Fruit fly (Drosophila melanogaster): ENCODE results near the gene gammaTub23C.
A peak's percentile ranks its signal among the peaks of the same experiment; 100 is the strongest.

gammaTub23C gene

DNA sequence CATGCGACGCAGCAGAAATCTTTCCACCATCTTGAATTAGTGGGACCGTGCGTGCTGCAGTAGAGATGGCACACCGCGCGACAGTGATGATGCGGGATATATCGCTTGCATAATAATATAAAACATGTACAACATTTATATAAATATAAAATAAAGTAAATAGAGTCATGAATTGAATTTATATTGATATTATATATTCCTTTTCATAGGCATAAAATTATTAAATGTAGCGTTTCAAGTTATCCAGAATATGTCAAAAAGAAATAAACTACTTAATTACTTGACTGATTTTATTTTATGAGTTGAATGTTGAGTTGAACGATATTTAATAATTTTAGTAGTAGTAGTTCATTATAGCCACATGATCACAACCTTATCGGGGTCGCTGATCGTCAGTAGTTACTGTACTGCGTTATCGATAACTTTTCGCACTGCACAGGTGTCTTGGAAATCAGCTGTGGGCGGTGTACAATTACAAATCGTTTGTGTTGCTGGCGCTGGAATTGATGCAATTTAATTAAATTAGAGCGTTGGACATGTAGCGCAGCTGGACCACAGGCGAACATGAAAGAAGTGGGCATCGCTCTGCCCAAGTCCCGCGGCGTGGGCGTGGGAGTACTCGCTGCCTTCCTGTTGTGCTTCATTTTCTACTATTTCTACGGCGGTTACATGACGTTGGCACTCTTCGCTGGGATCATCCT lies 15.1 kb downstream of the gammaTub23C start, which contains the start of the genes Chd1 and Bem46 (continued):
- no peak for TF ChIP-seq dsx (GFP tag; optimal IDR thresholded peaks at IDR 0.05; ENCODE audit: poor library complexity, severe bottlenecking)
- TF ChIP-seq Lpt (GFP tag; optimal IDR thresholded peaks at IDR 0.05), result no peak
- TF ChIP-seq CG15336 (GFP tag; IDR thresholded peaks at IDR 0.05), result peak; percentile 67
- TF ChIP-seq lz (GFP tag; optimal IDR thresholded peaks at IDR 0.05), result peak; percentile 84
- TF ChIP-seq CG6163 (GFP tag; IDR thresholded peaks at IDR 0.05), result peak; percentile 86
- TF ChIP-seq Hr38 (GFP tag; optimal IDR thresholded peaks at IDR 0.05), result no peak
- no peak for TF ChIP-seq CG6276 (GFP tag; optimal IDR thresholded peaks at IDR 0.05)
- TF ChIP-seq fd85E (GFP tag; optimal IDR thresholded peaks at IDR 0.05), result no peak
- TF ChIP-seq net (GFP tag; optimal IDR thresholded peaks at IDR 0.05), result no peak
- no peak for TF ChIP-seq Ets21C (GFP tag; optimal IDR thresholded peaks at IDR 0.05)
- TF ChIP-seq CG8319 (GFP tag; optimal IDR thresholded peaks at IDR 0.05), result no peak
- peak; percentile 86 for TF ChIP-seq CG11902 (GFP tag; optimal IDR thresholded peaks at IDR 0.05)
- peak; percentile 64 for TF ChIP-seq fd59A (GFP tag; optimal IDR thresholded peaks at IDR 0.05)
- TF ChIP-seq esn (GFP tag; optimal IDR thresholded peaks at IDR 0.05), result peak; percentile 87
- TF ChIP-seq CG6808 (GFP tag; optimal IDR thresholded peaks at IDR 0.05), result no peak
- TF ChIP-seq CG8632 (GFP tag; optimal IDR thresholded peaks at IDR 0.05), result no peak
- peak; percentile 82 for TF ChIP-seq CG11294 (GFP tag; IDR thresholded peaks at IDR 0.05)
- TF ChIP-seq CG6854 (GFP tag; optimal IDR thresholded peaks at IDR 0.05), result no peak
- peak; percentile 90 for TF ChIP-seq Sox15 (GFP tag; optimal IDR thresholded peaks at IDR 0.05)
- no peak for TF ChIP-seq CG10669 (GFP tag; optimal IDR thresholded peaks at IDR 0.05)

DNA sequence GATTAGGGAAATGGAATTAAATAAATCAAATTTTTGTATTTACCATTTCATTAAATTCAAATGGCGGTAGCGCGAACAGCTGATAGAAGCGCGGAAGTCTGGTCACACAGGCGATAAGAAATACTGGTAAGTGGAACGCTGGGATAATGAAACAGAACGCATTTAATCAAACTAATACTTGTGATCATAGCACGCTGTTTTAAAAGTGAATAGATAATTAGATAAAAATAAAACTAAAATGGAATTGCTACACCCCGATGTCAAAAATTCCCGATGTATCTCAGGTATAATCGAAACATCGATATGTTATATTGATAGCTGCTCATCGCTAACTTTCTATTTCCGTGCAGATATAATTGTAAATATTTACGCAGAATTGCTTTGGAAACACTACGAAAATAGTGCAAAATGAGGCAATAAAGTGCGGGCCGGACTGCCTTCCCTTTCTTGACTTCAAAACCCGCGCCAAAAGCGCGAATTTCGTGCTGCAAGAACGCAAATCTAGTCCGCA lies 20.0 kb downstream of the gammaTub23C start, which contains the start of the genes okr and CG3558:
Gene okr (minus strand): TSS at position 96 of the 511 bp plus-strand sequence.
Gene CG3558 (plus strand): TSS at position 207 of the 511 bp plus-strand sequence.
- TF ChIP-seq lz (GFP tag; optimal IDR thresholded peaks at IDR 0.05) (peak; percentile 13), Blimp-1 (GFP tag; optimal IDR thresholded peaks at IDR 0.05) (peak; percentile 79), esn (GFP tag; optimal IDR thresholded peaks at IDR 0.05) (peak; percentile 32), CG11762 (GFP tag; optimal IDR thresholded peaks at IDR 0.05; ENCODE audit: insufficient read depth) (no peak), Eip78C (GFP tag) (peak; percentile 75), fkh (GFP tag; optimal IDR thresholded peaks at IDR 0.05) (peak; percentile 71), CG10669 (GFP tag; optimal IDR thresholded peaks at IDR 0.05) (no peak), CG15336 (GFP tag; IDR thresholded peaks at IDR 0.05) (no peak)

dm6 chr2L:2993236-2993635 lies 20.5 kb downstream of the gammaTub23C start:
- no peak for TF ChIP-seq CG9139 (GFP tag; optimal IDR thresholded peaks at IDR 0.05)
- peak; percentile 60 for TF ChIP-seq fkh (GFP tag; optimal IDR thresholded peaks at IDR 0.05)
- no peak for TF ChIP-seq CG7368 (GFP tag; optimal IDR thresholded peaks at IDR 0.05)
- no peak for TF ChIP-seq CG10631 (GFP tag; optimal IDR thresholded peaks at IDR 0.05)
- TF ChIP-seq CG31627 (GFP tag; optimal IDR thresholded peaks at IDR 0.05), result no peak
- TF ChIP-seq Hr38 (GFP tag; optimal IDR thresholded peaks at IDR 0.05), result no peak

- no peak for TF ChIP-seq CG6163 (GFP tag; IDR thresholded peaks at IDR 0.05)
- TF ChIP-seq CG34406 (GFP tag; optimal IDR thresholded peaks at IDR 0.05), result no peak
- TF ChIP-seq Blimp-1 (GFP tag; optimal IDR thresholded peaks at IDR 0.05), result no peak
- no peak for TF ChIP-seq fd85E (GFP tag; optimal IDR thresholded peaks at IDR 0.05)
- TF ChIP-seq CG10669 (GFP tag; optimal IDR thresholded peaks at IDR 0.05), result no peak
- no peak for TF ChIP-seq pdm3 (GFP tag; optimal IDR thresholded peaks at IDR 0.05)
- no peak for TF ChIP-seq lz (GFP tag; optimal IDR thresholded peaks at IDR 0.05)
- TF ChIP-seq Hr4 (GFP tag; optimal IDR thresholded peaks at IDR 0.05), result no peak
These were observed 21.0 kb downstream of the gammaTub23C start for dm6 chr2L:2993702-2994101.

- TF ChIP-seq Sox15 (GFP tag; optimal IDR thresholded peaks at IDR 0.05) (no peak), Sox14 (GFP tag; optimal IDR thresholded peaks at IDR 0.05) (peak; percentile 12), Eip78C (GFP tag) (peak; percentile 41), Gug (GFP tag; IDR thresholded peaks at IDR 0.05) (no peak), CG6163 (GFP tag; IDR thresholded peaks at IDR 0.05) (0 out of 3 replicates have a peak, but pooled peaks have one; percentile 7), CG8119 (GFP tag; IDR thresholded peaks at IDR 0.05) (no peak), CG1621 (tag; optimal IDR thresholded peaks at IDR 0.05) (peak; percentile 4), salr (GFP tag; optimal IDR thresholded peaks at IDR 0.05) (no peak), esn (GFP tag; optimal IDR thresholded peaks at IDR 0.05) (peak; percentile 26)
These were observed 26.4 kb downstream of the gammaTub23C start, which contains the start of gene Ccdc85 for dm6 chr2L:2999113-2999512. Ccdc85 (plus strand) TSS chr2L:2999286.

All from whole organism, prepupa.